Worm (Caenorhabditis elegans) whole organism, early embryonic: ENCODE results near the gene T03D8.6.

Experiments
- ama-1 ChIP-seq: fragments of 150-350 bp; optimal IDR thresholded peaks from 2 replicates; lab custom pipeline; 2014
- ceh-13 ChIP-seq: fragments of 200-800 bp; sonication (Bioruptor generic); optimal IDR thresholded peaks from 2 replicates; lab custom pipeline; 2018; ENCODE audit warnings: mild to moderate bottlenecking, missing genetic modification characterization, missing compliant biosample characterization
- ceh-36 ChIP-seq: sonication (generic microtip); optimal IDR thresholded peaks from 2 replicates; lab custom pipeline; 2016; ENCODE audit warnings: missing genetic modification characterization, inconsistent platforms, missing compliant biosample characterization
- ets-7 ChIP-seq: sonication (generic microtip); optimal IDR thresholded peaks from 2 replicates; lab custom pipeline; 2016; ENCODE audit warnings: missing genotype, missing genetic modification characterization, missing compliant biosample characterization
- flt-1 ChIP-seq: fragments of 200-800 bp; sonication (Bioruptor generic); IDR thresholded peaks from 2 replicates; pipeline ENCODE4 v1.3.6; 2022; ENCODE audit warnings: missing genetic modification characterization, missing compliant biosample characterization
- hmbx-1 ChIP-seq: sonication (generic microtip); optimal IDR thresholded peaks from 2 replicates; lab custom pipeline; 2016; ENCODE audit warnings: mild to moderate bottlenecking, missing genetic modification characterization, missing compliant biosample characterization
- hmg-4 ChIP-seq: fragments of 200-800 bp; sonication (Bioruptor generic); optimal IDR thresholded peaks from 2 replicates; lab custom pipeline; 2018; ENCODE audit warnings: mild to moderate bottlenecking, missing genetic modification characterization, missing compliant biosample characterization

ce11 chrV:20770846-20771245, 49.3 kb downstream of the T03D8.6 start:
- no peak for TF ChIP-seq ets-7
- TF ChIP-seq flt-1: no peak
- TF ChIP-seq ceh-36 (tag; lab: Kevin White, UChicago): no peak
- no peak for TF ChIP-seq ama-1
- no peak for TF ChIP-seq ceh-13
- no peak for TF ChIP-seq hmbx-1
- no peak for TF ChIP-seq hmg-4 (GFP tag; lab: Kevin White, UChicago)
